Worm (Caenorhabditis elegans): Measurements from ENCODE around the gene nhr-20.
A peak's percentile ranks its signal among the peaks of the same experiment; 100 is the strongest.

The nhr-20 gene

ce11 chrIII:4204072-4204471, 28.9 kb downstream of the nhr-20 start, which contains the start of the genes pelo-1 and R74.7 (continued):
- TF ChIP-seq jun-1 (tag; optimal IDR thresholded peaks at IDR 0.05) (no peak), egl-27 (tag; optimal IDR thresholded peaks at IDR 0.05) (no peak), unc-62 (GFP tag; optimal IDR thresholded peaks at IDR 0.05) (no peak)

ce11 chrIII:4196988-4197384, 36.0 kb downstream of the nhr-20 start, which contains the start of gene asd-1:
Gene asd-1 (plus strand): TSS chrIII:4197285.
- TF ChIP-seq zag-1 (tag; optimal IDR thresholded peaks at IDR 0.05) (no peak), ZK546.5 (tag; optimal IDR thresholded peaks at IDR 0.05) (no peak)

ce11 chrIII:4196301-4196987, 36.6 kb downstream of the nhr-20 start:
- peak; percentile 84 for TF ChIP-seq nfya-1 (tag; optimal IDR thresholded peaks at IDR 0.05; ENCODE audit: insufficient read depth)
- TF ChIP-seq egl-27 (tag; optimal IDR thresholded peaks at IDR 0.05) = no peak
- no peak for TF ChIP-seq fos-1 (tag; optimal IDR thresholded peaks at IDR 0.05)
- no peak for TF ChIP-seq zag-1 (tag; optimal IDR thresholded peaks at IDR 0.05)
- TF ChIP-seq egl-5 (tag; optimal IDR thresholded peaks at IDR 0.05) = peak; percentile 20
- no peak for TF ChIP-seq ceh-28 (tag; optimal IDR thresholded peaks at IDR 0.05)
- TF ChIP-seq nhr-43 (tag; optimal IDR thresholded peaks at IDR 0.05; ENCODE audit: poor library complexity, severe bottlenecking) = no peak
- no peak for TF ChIP-seq sea-2 (GFP tag; optimal IDR thresholded peaks at IDR 0.05)
- no peak for TF ChIP-seq ceh-16 (tag; optimal IDR thresholded peaks at IDR 0.05)
- TF ChIP-seq mml-1 (tag; optimal IDR thresholded peaks at IDR 0.05) = no peak
- TF ChIP-seq ztf-11 (tag; optimal IDR thresholded peaks at IDR 0.05) = no peak
- no peak for TF ChIP-seq unc-39 (tag; optimal IDR thresholded peaks at IDR 0.05)
- peak; percentile 75 for TF ChIP-seq lin-15B (tag; optimal IDR thresholded peaks at IDR 0.05)
- TF ChIP-seq pqm-1 (tag; optimal IDR thresholded peaks at IDR 0.05) = no peak
- TF ChIP-seq nhr-77 (tag; optimal IDR thresholded peaks at IDR 0.05) = no peak
- no peak for TF ChIP-seq ceh-82 (tag; optimal IDR thresholded peaks at IDR 0.05)
- TF ChIP-seq elt-1 (tag; optimal IDR thresholded peaks at IDR 0.05) = no peak
- peak; percentile 46 for TF ChIP-seq snpc-4 (tag; optimal IDR thresholded peaks at IDR 0.05)
- TF ChIP-seq skn-1 (tag; optimal IDR thresholded peaks at IDR 0.05) = peak; percentile 21
- no peak for TF ChIP-seq aly-2 (tag; optimal IDR thresholded peaks at IDR 0.05)
- TF ChIP-seq ceh-9 (tag; optimal IDR thresholded peaks at IDR 0.05) = no peak
- no peak for TF ChIP-seq ZK546.5 (tag; optimal IDR thresholded peaks at IDR 0.05)
- no peak for TF ChIP-seq nhr-12 (tag; optimal IDR thresholded peaks at IDR 0.05)
- no peak for TF ChIP-seq jun-1 (tag; optimal IDR thresholded peaks at IDR 0.05)
- TF ChIP-seq eor-1 (tag; optimal IDR thresholded peaks at IDR 0.05) = no peak
- TF ChIP-seq daf-12 (tag; optimal IDR thresholded peaks at IDR 0.05) = no peak
- TF ChIP-seq nhr-67 (tag; optimal IDR thresholded peaks at IDR 0.05) = no peak
- TF ChIP-seq elt-3 (tag; optimal IDR thresholded peaks at IDR 0.05) = no peak
- TF ChIP-seq elt-2 (tag; optimal IDR thresholded peaks at IDR 0.05) = no peak
- TF ChIP-seq tbx-2 (tag; optimal IDR thresholded peaks at IDR 0.05) = no peak
- no peak for TF ChIP-seq lsy-12 (tag; optimal IDR thresholded peaks at IDR 0.05)
- TF ChIP-seq unc-62 (GFP tag; optimal IDR thresholded peaks at IDR 0.05) = no peak
- TF ChIP-seq pha-4 (tag; optimal IDR thresholded peaks at IDR 0.05) = peak; percentile 73
- TF ChIP-seq nhr-76 (tag; optimal IDR thresholded peaks at IDR 0.05) = no peak
- no peak for TF ChIP-seq nhr-23 (tag; optimal IDR thresholded peaks at IDR 0.05)
- TF ChIP-seq ama-1 (optimal IDR thresholded peaks at IDR 0.05) = no peak
- TF ChIP-seq nhr-11 (tag; optimal IDR thresholded peaks at IDR 0.05) = no peak
- peak; percentile 60 for TF ChIP-seq lin-39 (tag; optimal IDR thresholded peaks at IDR 0.05)
- TF ChIP-seq nhr-25 (tag; optimal IDR thresholded peaks at IDR 0.05) = peak; percentile 58
- TF ChIP-seq fkh-2 (tag; optimal IDR thresholded peaks at IDR 0.05) = no peak
- peak; percentile 85 for TF ChIP-seq mdl-1 (tag; optimal IDR thresholded peaks at IDR 0.05)
- no peak for TF ChIP-seq nhr-28 (tag; optimal IDR thresholded peaks at IDR 0.05)
- TF ChIP-seq nhr-237 (tag; optimal IDR thresholded peaks at IDR 0.05) = no peak
- peak; percentile 6 for TF ChIP-seq fkh-10 (GFP tag; optimal IDR thresholded peaks at IDR 0.05)
- TF ChIP-seq R02D3.7 (tag; optimal IDR thresholded peaks at IDR 0.05) = peak; percentile 22
- no peak for TF ChIP-seq ztf-4 (tag; optimal IDR thresholded peaks at IDR 0.05)
- no peak for TF ChIP-seq hmg-11 (tag; optimal IDR thresholded peaks at IDR 0.05)

Measured in whole organism, L3 larva.